Fruit fly (Drosophila melanogaster) whole organism, embryonic: ENCODE data around the gene CG34117.

Experiments used
- Adf1 ChIP-seq: fragments of 200-800 bp; sonication (Bioruptor generic); IDR thresholded peaks from 2 replicates; pipeline ENCODE4 v1.3.6; 2022; ENCODE audit warnings: missing biosample characterization, missing genetic modification characterization
- Aef1 ChIP-seq: fragments of 200-800 bp; sonication (Bioruptor generic); IDR thresholded peaks from 3 replicates; pipeline ENCODE4 v1.3.6; 2022; ENCODE audit warnings: missing biosample characterization, missing genetic modification characterization
- Awh ChIP-seq: fragments of 200-800 bp; sonication (Bioruptor generic); IDR thresholded peaks from 2 replicates; pipeline ENCODE4, ENCODE4 v1.3.6; 2022; ENCODE audit warnings: missing biosample characterization, missing genetic modification characterization
- CG10321 ChIP-seq: fragments of 200-800 bp; sonication (Bioruptor generic); IDR thresholded peaks from 2 replicates; pipeline ENCODE4 v1.3.6; 2022; ENCODE audit warnings: missing biosample characterization, missing genetic modification characterization
- CG13624 ChIP-seq: fragments of 200-800 bp; sonication (Bioruptor generic); optimal IDR thresholded peaks from 2 replicates; lab custom pipeline; 2016; ENCODE audit warnings: missing biosample characterization, missing genetic modification characterization
- CG14441 ChIP-seq: fragments of 200-800 bp; sonication (Bioruptor generic); IDR thresholded peaks from 2 replicates; pipeline ENCODE4 v1.3.6; 2022; ENCODE audit warnings: missing biosample characterization, missing genetic modification characterization
- CG15011 ChIP-seq: fragments of 200-800 bp; sonication (Bioruptor generic); optimal IDR thresholded peaks from 3 replicates; lab custom pipeline; 2018; ENCODE audit warnings: missing biosample characterization, mild to moderate bottlenecking, missing genetic modification characterization
- CG1529 ChIP-seq: fragments of 200-800 bp; sonication (Bioruptor generic); optimal IDR thresholded peaks from 3 replicates; lab custom pipeline; 2018; ENCODE audit warnings: missing biosample characterization, missing genetic modification characterization
- CG15601 ChIP-seq: fragments of 200-800 bp; sonication (Bioruptor generic); optimal IDR thresholded peaks from 3 replicates; lab custom pipeline; 2019; ENCODE audit warnings: missing biosample characterization, mild to moderate bottlenecking, missing genetic modification characterization, moderate library complexity
- CG1603 ChIP-seq: fragments of 200-800 bp; sonication (Bioruptor generic); optimal IDR thresholded peaks from 2 replicates; lab custom pipeline; 2019; ENCODE audit warnings: missing biosample characterization, mild to moderate bottlenecking, missing genetic modification characterization, moderate library complexity
- CG16815 ChIP-seq: fragments of 200-800 bp; sonication (Bioruptor generic); optimal IDR thresholded peaks from 3 replicates; lab custom pipeline; 2017; ENCODE audit warnings: missing biosample characterization, mild to moderate bottlenecking, missing genetic modification characterization
- CG16863 ChIP-seq: fragments of 200-800 bp; sonication (Bioruptor generic); optimal IDR thresholded peaks from 3 replicates; lab custom pipeline; 2016; ENCODE audit warnings: missing biosample characterization, missing genetic modification characterization
- CG17328 ChIP-seq: fragments of 200-800 bp; sonication (Bioruptor generic); IDR thresholded peaks from 2 replicates; pipeline ENCODE4 v1.3.6; 2022; ENCODE audit warnings: missing biosample characterization, missing genetic modification characterization
- CG18599 ChIP-seq: fragments of 200-800 bp; sonication (Bioruptor generic); optimal IDR thresholded peaks from 3 replicates; lab custom pipeline; 2017; ENCODE audit warnings: missing biosample characterization, missing genetic modification characterization, mild to moderate bottlenecking, moderate library complexity, missing genetic modification reagents
- CG31224 ChIP-seq: fragments of 200-800 bp; sonication (Bioruptor generic); IDR thresholded peaks from 2 replicates; pipeline ENCODE4 v1.3.6; 2022; ENCODE audit warnings: missing biosample characterization, missing genetic modification characterization
- CG31441 ChIP-seq: fragments of 200-800 bp; sonication (Bioruptor generic); IDR thresholded peaks from 2 replicates; pipeline ENCODE4 v1.3.6; 2022; ENCODE audit warnings: missing biosample characterization, missing genetic modification characterization
- CG34224 ChIP-seq: fragments of 200-800 bp; sonication (Bioruptor generic); IDR thresholded peaks from 3 replicates; pipeline ENCODE4 v1.3.6; 2022; ENCODE audit warnings: missing biosample characterization, missing genetic modification characterization; ENCODE audit not compliant: partially characterized antibody
- CG3726 ChIP-seq: fragments of 200-800 bp; sonication (Bioruptor generic); IDR thresholded peaks from 3 replicates; pipeline ENCODE4, ENCODE4 v1.3.6; 2022; ENCODE audit warnings: missing biosample characterization, missing genetic modification characterization
- CG3995 ChIP-seq: fragments of 200-800 bp; sonication (Bioruptor generic); optimal IDR thresholded peaks from 3 replicates; lab custom pipeline; 2016; ENCODE audit warnings: missing biosample characterization, missing genetic modification characterization
- CG4282 ChIP-seq: fragments of 200-800 bp; sonication (Bioruptor generic); optimal IDR thresholded peaks from 2 replicates; lab custom pipeline; 2016; ENCODE audit warnings: missing biosample characterization, missing genetic modification characterization
- CG4328 ChIP-seq: fragments of 200-800 bp; sonication (Bioruptor generic); optimal IDR thresholded peaks from 3 replicates; lab custom pipeline; 2017; ENCODE audit warnings: missing biosample characterization, missing genetic modification reagents, missing genetic modification characterization
- CG4424 ChIP-seq: fragments of 200-800 bp; sonication (Bioruptor generic); optimal IDR thresholded peaks from 3 replicates; lab custom pipeline; 2016; ENCODE audit warnings: missing biosample characterization, missing genetic modification characterization
- CG6791 ChIP-seq: fragments of 200-800 bp; sonication (Bioruptor generic); IDR thresholded peaks from 3 replicates; pipeline ENCODE4 v1.3.6; 2022; ENCODE audit warnings: missing biosample characterization, missing genetic modification characterization; ENCODE audit not compliant: partially characterized antibody
- CG9797 ChIP-seq: fragments of 200-800 bp; sonication (Bioruptor generic); optimal IDR thresholded peaks from 3 replicates; lab custom pipeline; 2018; ENCODE audit warnings: missing biosample characterization, mild to moderate bottlenecking, missing genetic modification characterization
- Dfd ChIP-seq, 2 experiments: fragments of >200 bp; optimal IDR thresholded peaks; 2 replicates each; lab custom pipeline; 2017; ENCODE audit warnings: missing biosample characterization in 2 of 2, missing genetic modification characterization in 2 of 2
- Ets65A ChIP-seq: fragments of 200-800 bp; sonication (Bioruptor generic); peaks from one replicate; lab custom pipeline; 2016; ENCODE audit warnings: missing biosample characterization, missing genetic modification characterization
- Opbp ChIP-seq: fragments of 200-800 bp; sonication (Bioruptor generic); IDR thresholded peaks from 3 replicates; pipeline ENCODE4 v1.3.6; 2022; ENCODE audit warnings: missing biosample characterization, missing genetic modification characterization; ENCODE audit not compliant: partially characterized antibody
- Sox100B ChIP-seq: fragments of 200-800 bp; sonication (Bioruptor generic); optimal IDR thresholded peaks from 3 replicates; lab custom pipeline; 2018; ENCODE audit warnings: missing biosample characterization, mild to moderate bottlenecking, missing genetic modification characterization
- Sry-β ChIP-seq: fragments of 200-800 bp; sonication (Bioruptor generic); optimal IDR thresholded peaks from 2 replicates; lab custom pipeline; 2018; ENCODE audit warnings: missing biosample characterization, mild to moderate bottlenecking, missing genetic modification characterization, moderate library complexity
- br ChIP-seq: fragments of >200 bp; optimal IDR thresholded peaks from 2 replicates; lab custom pipeline; 2017
- bsh ChIP-seq, 2 experiments: fragments of 200-800 bp; sonication (Bioruptor generic); optimal IDR thresholded peaks; 2 replicates each; lab custom pipeline; 2017 to 2018; ENCODE audit warnings: mild to moderate bottlenecking in 2 of 2, missing biosample characterization in 2 of 2, missing genetic modification characterization in 2 of 2, moderate library complexity in 1 of 2
- chinmo ChIP-seq: fragments of 200-800 bp; sonication (Bioruptor generic); IDR thresholded peaks from 4 replicates; pipeline ENCODE4 v1.3.6; 2022; ENCODE audit warnings: missing biosample characterization, missing genetic modification characterization; ENCODE audit not compliant: partially characterized antibody
- emc ChIP-seq: fragments of 200-800 bp; sonication (Bioruptor generic); optimal IDR thresholded peaks from 2 replicates; lab custom pipeline; 2016; ENCODE audit warnings: missing biosample characterization, missing genetic modification characterization
- ems ChIP-seq: fragments of 200-800 bp; sonication (Bioruptor generic); optimal IDR thresholded peaks from 3 replicates; lab custom pipeline; 2016; ENCODE audit warnings: missing biosample characterization, missing genetic modification characterization
- esg ChIP-seq: fragments of 200-800 bp; sonication (Bioruptor generic); conservative IDR thresholded peaks from 2 replicates; pipeline ENCODE4 v1.3.6; 2022; ENCODE audit warnings: missing biosample characterization, missing genetic modification characterization
- eve ChIP-seq, 2 experiments: fragments of >200 bp; optimal IDR thresholded peaks; 2 replicates each; lab custom pipeline; 2017; ENCODE audit warnings: missing biosample characterization in 2 of 2, missing genetic modification characterization in 2 of 2
- exex ChIP-seq: fragments of 200-800 bp; sonication (Bioruptor generic); optimal IDR thresholded peaks from 4 replicates; lab custom pipeline; 2018; ENCODE audit warnings: missing biosample characterization, mild to moderate bottlenecking, missing genetic modification characterization, moderate library complexity
- fru ChIP-seq: fragments of >200 bp; optimal IDR thresholded peaks from 2 replicates; lab custom pipeline; 2017
- ken ChIP-seq: fragments of 200-800 bp; sonication (Bioruptor generic); IDR thresholded peaks from 3 replicates; pipeline ENCODE4 v1.3.6; 2022; ENCODE audit warnings: missing biosample characterization, missing genetic modification characterization
- lbe ChIP-seq: fragments of 200-800 bp; sonication (Bioruptor generic); optimal IDR thresholded peaks from 2 replicates; lab custom pipeline; 2016; ENCODE audit warnings: missing biosample characterization, mild to moderate bottlenecking, missing genetic modification characterization
- luna ChIP-seq: fragments of 200-800 bp; sonication (Bioruptor generic); optimal IDR thresholded peaks from 2 replicates; lab custom pipeline; 2016; ENCODE audit warnings: missing biosample characterization, missing genetic modification characterization
- onecut ChIP-seq: fragments of 200-800 bp; sonication (Bioruptor generic); IDR thresholded peaks from 2 replicates; pipeline ENCODE4 v1.3.6; 2022; ENCODE audit warnings: missing biosample characterization, missing genetic modification characterization
- org-1 ChIP-seq: fragments of 200-800 bp; sonication (Bioruptor generic); optimal IDR thresholded peaks from 2 replicates; lab custom pipeline; 2017; ENCODE audit warnings: missing biosample characterization, missing genetic modification characterization
- otp ChIP-seq: fragments of 200-800 bp; sonication (Bioruptor generic); IDR thresholded peaks from 3 replicates; pipeline ENCODE4, ENCODE4 v1.3.6; 2022; ENCODE audit warnings: missing biosample characterization, missing genetic modification characterization
- psq ChIP-seq: fragments of 200-800 bp; sonication (Bioruptor generic); optimal IDR thresholded peaks from 2 replicates; lab custom pipeline; 2017; ENCODE audit warnings: missing biosample characterization, missing genetic modification characterization
- rib ChIP-seq: fragments of 200-800 bp; sonication (Bioruptor generic); IDR thresholded peaks from 2 replicates; pipeline ENCODE4 v1.3.6; 2022; ENCODE audit warnings: missing biosample characterization, missing genetic modification characterization
- row ChIP-seq: fragments of 200-800 bp; sonication (Bioruptor generic); IDR thresholded peaks from 3 replicates; pipeline ENCODE4 v1.3.6; 2022; ENCODE audit warnings: missing biosample characterization, missing genetic modification characterization
- sens-2 ChIP-seq: fragments of 200-800 bp; sonication (Bioruptor generic); IDR thresholded peaks from 2 replicates; pipeline ENCODE4 v1.3.6; 2022; ENCODE audit warnings: missing biosample characterization, missing genetic modification characterization
- usp ChIP-seq: fragments of >200 bp; optimal IDR thresholded peaks from 2 replicates; lab custom pipeline; 2017; ENCODE audit warnings: missing biosample characterization, missing genetic modification characterization
- vfl ChIP-seq: fragments of 200-800 bp; sonication (Bioruptor generic); optimal IDR thresholded peaks from 2 replicates; lab custom pipeline; 2016; ENCODE audit warnings: missing biosample characterization, missing genetic modification characterization
- wek ChIP-seq: fragments of 200-800 bp; sonication (Bioruptor generic); optimal IDR thresholded peaks from 3 replicates; lab custom pipeline; 2018; ENCODE audit warnings: missing biosample characterization, mild to moderate bottlenecking, missing genetic modification characterization, moderate library complexity
- zen2 ChIP-seq: fragments of 200-800 bp; sonication (Bioruptor generic); IDR thresholded peaks from 3 replicates; pipeline ENCODE4 v1.3.6; 2022; ENCODE audit warnings: missing biosample characterization, missing genetic modification characterization; ENCODE audit not compliant: partially characterized antibody

Gene CG34117

DNA sequence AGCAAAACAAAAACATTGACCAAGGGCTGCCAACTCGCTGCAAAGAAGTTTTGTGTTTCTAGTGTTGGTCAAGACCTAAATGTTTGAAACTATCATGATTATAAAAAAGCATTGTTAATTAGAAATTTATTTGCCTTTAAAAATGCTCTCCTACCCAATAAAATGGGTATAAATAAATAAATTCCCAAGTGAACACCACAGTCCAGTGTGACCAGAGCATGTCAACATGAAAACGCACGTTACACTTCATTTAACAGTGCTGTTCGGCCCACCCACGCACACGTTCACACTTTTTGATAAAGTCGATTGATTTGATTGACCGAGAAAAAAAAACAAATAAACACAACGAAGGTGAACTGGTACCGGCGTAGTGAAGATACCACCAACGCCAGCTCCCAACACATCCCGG lies 4.3 kb upstream of the CG34117 start, which contains the start of the genes CG9356, BBIP1 and CG8135 (continued):
- TF ChIP-seq CG3995 (GFP tag; lab: Kevin White, UChicago) (peak; percentile 40), Opbp (peak; percentile 62), ken (GFP tag; lab: Robert Waterston, UW) (peak; percentile 66), CG31441 (GFP tag; lab: Robert Waterston, UW) (no peak; the same call in 1 of the 2 replicates), CG15011 (GFP tag; lab: Kevin White, UChicago) (no peak), CG4424 (GFP tag; lab: Kevin White, UChicago) (peak; percentile 84), sens-2 (GFP tag; lab: Robert Waterston, UW) (no peak; the same call in 1 of the 2 replicates), exex (tag; lab: Kevin White, UChicago) (no peak), Sry-β (GFP tag; lab: Kevin White, UChicago) (peak; percentile 59), eve (GFP tag; optimal IDR thresholded peaks at IDR 0.05; lab: Kevin White, UChicago) (no peak), CG31224 (GFP tag; lab: Robert Waterston, UW) (peak; percentile 18; the same call in 1 of the 2 replicates), Adf1 (GFP tag; lab: Robert Waterston, UW) (peak; percentile 29; the same call in 1 of the 2 replicates), luna (GFP tag; lab: Kevin White, UChicago) (peak; percentile 39), CG18599 (GFP tag; lab: Kevin White, UChicago) (peak; percentile 66), org-1 (GFP tag; lab: Kevin White, UChicago) (no peak), psq (peak; percentile 59), wek (GFP tag; lab: Kevin White, UChicago) (no peak), Sox100B (GFP tag; lab: Kevin White, UChicago) (no peak), CG13624 (GFP tag; lab: Kevin White, UChicago) (peak; percentile 90), vfl (GFP tag; lab: Kevin White, UChicago) (peak; percentile 69), onecut (GFP tag; lab: Robert Waterston, UW) (peak; percentile 86), CG16863 (GFP tag; lab: Kevin White, UChicago) (peak; percentile 76), CG4328 (GFP tag; lab: Kevin White, UChicago) (peak; percentile 0), CG4282 (GFP tag; lab: Kevin White, UChicago) (peak; percentile 79), rib (no peak), row (GFP tag; lab: Robert Waterston, UW) (peak; percentile 67), fru (lab: Kevin White, UChicago) (no peak), CG15601 (tag; lab: Kevin White, UChicago) (peak; percentile 79), Ets65A (peak; percentile 97), CG34224 (GFP tag; lab: Robert Waterston, UW) (no peak), lbe (GFP tag; lab: Kevin White, UChicago) (peak; percentile 82), CG1529 (GFP tag; lab: Kevin White, UChicago) (no peak), chinmo (no peak), esg (GFP tag; lab: Robert Waterston, UW) (peak; percentile 45), CG14441 (GFP tag; lab: Robert Waterston, UW) (peak; percentile 45; the same call in 1 of the 2 replicates), Awh (GFP tag; lab: Robert Waterston, UW) (no peak), CG17328 (GFP tag; lab: Robert Waterston, UW) (peak; percentile 64), bsh (GFP tag; optimal IDR thresholded peaks at IDR 0.05; lab: Kevin White, UChicago) (peak in 1 of 2 experiments; percentile 67), CG1603 (peak; percentile 85), zen2 (no peak), br (no peak), otp (GFP tag; lab: Robert Waterston, UW) (peak; percentile 57; the same call in 1 of the 3 replicates), CG6791 (peak; percentile 41; the same call in 1 of the 3 replicates), CG10321 (GFP tag; lab: Robert Waterston, UW) (no peak), usp (GFP tag; lab: Kevin White, UChicago) (no peak), emc (GFP tag; lab: Kevin White, UChicago) (peak; percentile 56), ems (GFP tag; lab: Kevin White, UChicago) (peak; percentile 80), CG16815 (peak; percentile 21), Dfd (GFP tag; optimal IDR thresholded peaks at IDR 0.05; lab: Kevin White, UChicago) (no peak), CG9797 (GFP tag; lab: Kevin White, UChicago) (peak; percentile 96), CG3726 (GFP tag; lab: Robert Waterston, UW) (no peak), Aef1 (peak; percentile 53; the same call in 2 of the 3 replicates)
